Worm (Caenorhabditis elegans) whole organism, L4 larva: ENCODE data around the gene ttc-7.

Experiments used
- F10B5.3 ChIP-seq: sonication (generic microtip); optimal IDR thresholded peaks from 2 replicates; lab custom pipeline; 2016; ENCODE audit warnings: mild to moderate bottlenecking, missing genetic modification characterization, missing compliant biosample characterization
- F37D6.2 ChIP-seq: sonication (generic microtip); optimal IDR thresholded peaks from 2 replicates; lab custom pipeline; 2016; ENCODE audit warnings: mild to moderate bottlenecking, missing genetic modification characterization, missing compliant biosample characterization
- T20F7.1 ChIP-seq: fragments of 200-800 bp; sonication (Bioruptor generic); optimal IDR thresholded peaks from 2 replicates; lab custom pipeline; 2018; ENCODE audit warnings: mild to moderate bottlenecking, missing genetic modification characterization, missing compliant biosample characterization
- Y75B8A.6 ChIP-seq: fragments of 200-800 bp; sonication (Bioruptor generic); IDR thresholded peaks from 2 replicates; pipeline ENCODE4 v1.3.6; 2022; ENCODE audit warnings: missing genetic modification reagents, missing genetic modification characterization, missing compliant biosample characterization
- ZK337.2 ChIP-seq: fragments of 200-800 bp; sonication (Bioruptor generic); IDR thresholded peaks from 2 replicates; pipeline ENCODE4 v1.3.6; 2022; ENCODE audit warnings: missing genetic modification reagents, missing genetic modification characterization, missing compliant biosample characterization
- ama-1 ChIP-seq: fragments of 150-350 bp; optimal IDR thresholded peaks from 2 replicates; lab custom pipeline; 2014; ENCODE audit warnings: inconsistent platforms, mixed read lengths
- ceh-20 ChIP-seq: fragments of 200-800 bp; sonication (Bioruptor generic); IDR thresholded peaks from 2 replicates; pipeline ENCODE4 v1.3.6; 2022; ENCODE audit warnings: missing genetic modification reagents, missing genetic modification characterization, missing compliant biosample characterization
- ceh-32 ChIP-seq: sonication (generic microtip); optimal IDR thresholded peaks from 2 replicates; lab custom pipeline; 2016; ENCODE audit warnings: mild to moderate bottlenecking, missing genetic modification characterization, missing compliant biosample characterization; ENCODE audit not compliant: poor library complexity
- ceh-82 ChIP-seq: sonication (generic microtip); optimal IDR thresholded peaks from 2 replicates; lab custom pipeline; 2017; ENCODE audit warnings: missing biosample characterization, missing genetic modification characterization
- cey-2 ChIP-seq: sonication (generic microtip); optimal IDR thresholded peaks from 3 replicates; lab custom pipeline; 2017; ENCODE audit warnings: missing genetic modification characterization, mild to moderate bottlenecking, missing compliant biosample characterization, antibody characterized with exemption, borderline replicate concordance; ENCODE audit not compliant: insufficient read depth
- ctbp-1 ChIP-seq: fragments of 200-800 bp; sonication (Bioruptor generic); IDR thresholded peaks from 2 replicates; pipeline ENCODE4 v1.3.6; 2022; ENCODE audit warnings: missing genetic modification reagents, missing genetic modification characterization, missing compliant biosample characterization
- daf-16 ChIP-seq, 3 experiments: sonication (generic microtip); optimal IDR thresholded peaks; 2 replicates each; lab custom pipeline; 2016 to 2017; ENCODE audit warnings: missing genetic modification characterization in 3 of 3, missing genetic modification reagents in 3 of 3, mild to moderate bottlenecking in 2 of 3, missing compliant biosample characterization in 2 of 3, missing biosample characterization in 1 of 3, moderate library complexity in 1 of 3
- daf-8 ChIP-seq: fragments of 200-800 bp; sonication (Bioruptor generic); IDR thresholded peaks from 2 replicates; pipeline ENCODE4 v1.3.6; 2022; ENCODE audit warnings: missing genetic modification characterization, missing compliant biosample characterization
- dmd-6 ChIP-seq: fragments of 200-800 bp; sonication (Bioruptor generic); IDR thresholded peaks from 2 replicates; pipeline ENCODE4 v1.3.6; 2022; ENCODE audit warnings: missing genetic modification reagents, missing genetic modification characterization, missing compliant biosample characterization
- dmd-8 ChIP-seq: fragments of 200-800 bp; sonication (Bioruptor generic); IDR thresholded peaks from 2 replicates; pipeline ENCODE4 v1.3.6; 2022; ENCODE audit warnings: missing genetic modification characterization, missing compliant biosample characterization
- dpl-1 ChIP-seq: fragments of 150-350 bp; optimal IDR thresholded peaks from 2 replicates; lab custom pipeline; 2014; ENCODE audit warnings: missing biosample characterization, missing genetic modification reagents, missing genetic modification characterization
- hlh-11 ChIP-seq: fragments of 200-800 bp; sonication (Bioruptor generic); optimal IDR thresholded peaks from 2 replicates; lab custom pipeline; 2018; ENCODE audit warnings: mild to moderate bottlenecking, missing genetic modification characterization, missing compliant biosample characterization
- hlh-30 ChIP-seq: sonication (generic microtip); optimal IDR thresholded peaks from 2 replicates; lab custom pipeline; 2017; ENCODE audit warnings: antibody characterized with exemption, mild to moderate bottlenecking, missing genetic modification characterization, missing compliant biosample characterization; ENCODE audit not compliant: insufficient read depth
- hmg-1.1 ChIP-seq: fragments of 200-800 bp; sonication (Bioruptor generic); IDR thresholded peaks from 2 replicates; pipeline ENCODE4 v1.3.6; 2022; ENCODE audit warnings: missing genetic modification reagents, missing genetic modification characterization, missing compliant biosample characterization
- lin-15B ChIP-seq: fragments of 150-350 bp; sonication (generic microtip); optimal IDR thresholded peaks from 3 replicates; lab custom pipeline; 2014; ENCODE audit warnings: missing biosample characterization, missing genetic modification characterization
- lin-29 ChIP-seq: fragments of 200-800 bp; sonication (Bioruptor generic); IDR thresholded peaks from 2 replicates; pipeline ENCODE4 v1.3.6; 2022; ENCODE audit warnings: missing genetic modification reagents, missing genetic modification characterization, missing compliant biosample characterization
- lin-39 ChIP-seq: fragments of 150-350 bp; optimal IDR thresholded peaks from 2 replicates; lab custom pipeline; 2014; ENCODE audit warnings: missing biosample characterization, missing genetic modification reagents, missing genetic modification characterization
- lsy-2 ChIP-seq, 2 experiments: fragments of 150-350 bp in 1 of 2; sonication (generic microtip) in 1 of 2; optimal IDR thresholded peaks; 2 replicates each; lab custom pipeline; 2014 to 2017; ENCODE audit warnings: missing biosample characterization in 2 of 2, missing genetic modification characterization in 2 of 2
- mep-1 ChIP-seq: fragments of 150-350 bp; sonication (generic microtip); optimal IDR thresholded peaks from 3 replicates; lab custom pipeline; 2014; ENCODE audit warnings: missing biosample characterization, missing genetic modification characterization
- mxl-2 ChIP-seq: fragments of 200-800 bp; sonication (Bioruptor generic); conservative IDR thresholded peaks from 2 replicates; pipeline ENCODE4 v1.3.6; 2022; ENCODE audit warnings: missing genetic modification reagents, missing genetic modification characterization, missing compliant biosample characterization
- mxl-3 ChIP-seq: fragments of 200-800 bp; sonication (Bioruptor generic); optimal IDR thresholded peaks from 2 replicates; lab custom pipeline; 2018; ENCODE audit warnings: mild to moderate bottlenecking, missing genetic modification characterization, missing compliant biosample characterization
- nhr-102 ChIP-seq: sonication (generic microtip); optimal IDR thresholded peaks from 2 replicates; lab custom pipeline; 2016; ENCODE audit warnings: mild to moderate bottlenecking, missing genetic modification characterization, moderate library complexity, missing compliant biosample characterization
- nhr-11 ChIP-seq: fragments of 150-350 bp; optimal IDR thresholded peaks from 2 replicates; lab custom pipeline; 2014; ENCODE audit warnings: missing biosample characterization, missing genetic modification characterization
- nhr-25 ChIP-seq: sonication (generic microtip); optimal IDR thresholded peaks from 2 replicates; lab custom pipeline; 2017; ENCODE audit warnings: missing genetic modification characterization, mild to moderate bottlenecking, missing compliant biosample characterization, antibody characterized with exemption, moderate library complexity, borderline replicate concordance; ENCODE audit not compliant: insufficient read depth
- nhr-41 ChIP-seq: fragments of 200-800 bp; sonication (Bioruptor generic); IDR thresholded peaks from 2 replicates; pipeline ENCODE4 v1.3.6; 2022; ENCODE audit warnings: missing genetic modification reagents, missing genetic modification characterization, missing compliant biosample characterization
- nhr-42 ChIP-seq: fragments of 200-800 bp; sonication (Bioruptor generic); IDR thresholded peaks from 2 replicates; pipeline ENCODE4 v1.3.6; 2022; ENCODE audit warnings: missing genetic modification characterization, missing compliant biosample characterization
- nhr-77 ChIP-seq: fragments of 150-350 bp; optimal IDR thresholded peaks from 2 replicates; lab custom pipeline; 2014; ENCODE audit warnings: missing biosample characterization, missing genetic modification characterization
- pqm-1 ChIP-seq: sonication (generic microtip); optimal IDR thresholded peaks from 2 replicates; lab custom pipeline; 2017; ENCODE audit warnings: missing biosample characterization, missing genetic modification characterization
- set-16 ChIP-seq: fragments of 200-800 bp; sonication (Bioruptor generic); IDR thresholded peaks from 2 replicates; pipeline ENCODE4 v1.3.6; 2022; ENCODE audit warnings: missing genetic modification reagents, missing genetic modification characterization, missing compliant biosample characterization
- snpc-1.2 ChIP-seq: fragments of 200-800 bp; sonication (Bioruptor generic); IDR thresholded peaks from 2 replicates; pipeline ENCODE4 v1.3.6; 2022; ENCODE audit warnings: missing genetic modification reagents, missing genetic modification characterization, missing compliant biosample characterization
- snpc-4 ChIP-seq: fragments of 150-350 bp; optimal IDR thresholded peaks from 2 replicates; lab custom pipeline; 2014; ENCODE audit warnings: missing biosample characterization, missing genetic modification characterization
- spr-1 ChIP-seq: sonication (generic microtip); optimal IDR thresholded peaks from 2 replicates; lab custom pipeline; 2016; ENCODE audit warnings: mild to moderate bottlenecking, missing genetic modification characterization, missing compliant biosample characterization
- unc-62 ChIP-seq, 3 experiments: fragments of 150-350 bp in 1 of 3; sonication (generic microtip); optimal IDR thresholded peaks in 2 of 3; peaks in 1 of 3; 1 replicate in 1 of 3; 2 replicates in 2 of 3; lab custom pipeline; 2014 to 2017; ENCODE audit warnings: missing biosample characterization in 3 of 3, missing genetic modification characterization in 3 of 3, missing genetic modification reagents in 3 of 3, missing genotype in 1 of 3
- zag-1 ChIP-seq: fragments of 150-350 bp; optimal IDR thresholded peaks from 2 replicates; lab custom pipeline; 2014; ENCODE audit warnings: missing biosample characterization, missing genetic modification characterization
- zfp-2 ChIP-seq: sonication (generic microtip); optimal IDR thresholded peaks from 2 replicates; lab custom pipeline; 2016; ENCODE audit warnings: mild to moderate bottlenecking, missing genetic modification characterization, missing compliant biosample characterization
- zip-2 ChIP-seq: fragments of 150-350 bp; optimal IDR thresholded peaks from 2 replicates; lab custom pipeline; 2014; ENCODE audit warnings: missing biosample characterization, missing genetic modification characterization

ttc-7 gene

ce11 chrIII:1921136-1921680 lies 61.0 kb downstream of the ttc-7 start (continued):
- TF ChIP-seq mxl-2 (GFP tag; lab: Robert Waterston, UW) (0 out of 2 replicates have a peak, but pooled peaks have one; percentile 35), ceh-82 (no peak), snpc-1.2 (GFP tag; lab: Robert Waterston, UW) (no peak), ceh-32 (peak; percentile 79), mep-1 (tag; lab: Kevin White, UChicago) (peak; percentile 88), cey-2 (tag; lab: Kevin White, UChicago) (no peak), T20F7.1 (GFP tag; lab: Kevin White, UChicago) (peak; percentile 56), daf-8 (GFP tag; lab: Robert Waterston, UW) (no peak), unc-62 (GFP tag; optimal IDR thresholded peaks at IDR 0.05 in 1 of 2; lab: Kevin White, UChicago) (peak in 1 of 2 experiments; percentile 100), unc-62 (tag; optimal IDR thresholded peaks at IDR 0.05; lab: Kevin White, UChicago) (no peak), ama-1 (lab: Kevin White, UChicago) (peak; percentile 38)
- TF ChIP-seq, all 104 proteins: peak for 65

- TF ChIP-seq ceh-20 (GFP tag; lab: Robert Waterston, UW) = no peak
- TF ChIP-seq unc-62 (GFP tag; optimal IDR thresholded peaks at IDR 0.05 in 1 of 2; lab: Kevin White, UChicago) = peak in 1 of 2 experiments; percentile 93
- TF ChIP-seq unc-62 (tag; optimal IDR thresholded peaks at IDR 0.05; lab: Kevin White, UChicago) = no peak
These were observed 61.9 kb downstream of the ttc-7 start for ce11 chrIII:1922081-1922480.

- peak; percentile 1 for TF ChIP-seq nhr-11
- no peak for TF ChIP-seq nhr-41 (GFP tag; lab: Robert Waterston, UW)
- no peak for TF ChIP-seq nhr-102 (tag; lab: Kevin White, UChicago)
- TF ChIP-seq lin-15B (tag; lab: Kevin White, UChicago) = no peak
These were observed 62.3 kb downstream of the ttc-7 start for ce11 chrIII:1922516-1922915.

ce11 chrIII:1923419-1924318 lies 63.4 kb downstream of the ttc-7 start:
- peak; percentile 38 for TF ChIP-seq zag-1 (tag; lab: Kevin White, UChicago)
- TF ChIP-seq ctbp-1 (GFP tag; lab: Robert Waterston, UW) = peak; percentile 94
- TF ChIP-seq spr-1 (tag; lab: Kevin White, UChicago) = peak; percentile 28
- peak; percentile 64 to 83 for TF ChIP-seq lsy-2 (tag; optimal IDR thresholded peaks at IDR 0.05; lab: Kevin White, UChicago)
- no peak for TF ChIP-seq snpc-4 (tag; lab: Kevin White, UChicago)
- TF ChIP-seq nhr-25 (tag; lab: Kevin White, UChicago) = peak; percentile 88
- TF ChIP-seq lin-39 = no peak
- TF ChIP-seq hlh-30 (tag; lab: Kevin White, UChicago) = peak; percentile 95
- TF ChIP-seq dpl-1 = peak; percentile 56
- TF ChIP-seq pqm-1 (tag; lab: Kevin White, UChicago) = no peak
- TF ChIP-seq F37D6.2 (tag; lab: Kevin White, UChicago) = peak; percentile 85
- TF ChIP-seq nhr-42 (GFP tag; lab: Robert Waterston, UW) = 0 out of 2 replicates have a peak, but pooled peaks have one; percentile 49
- TF ChIP-seq set-16 (GFP tag; lab: Robert Waterston, UW) = peak; percentile 100
- TF ChIP-seq Y75B8A.6 = no peak
- peak; percentile 99 for TF ChIP-seq hlh-11 (tag; lab: Kevin White, UChicago)
- peak; percentile 86 for TF ChIP-seq lin-29 (GFP tag; lab: Robert Waterston, UW)
- TF ChIP-seq dmd-6 (GFP tag; lab: Robert Waterston, UW) = peak; percentile 98
- no peak for TF ChIP-seq dmd-8 (GFP tag; lab: Robert Waterston, UW)
- TF ChIP-seq nhr-77 = no peak
- TF ChIP-seq zfp-2 = peak; percentile 4
- TF ChIP-seq daf-16 (GFP tag; optimal IDR thresholded peaks at IDR 0.05; lab: Kevin White, UChicago) = peak in 1 of 2 experiments; percentile 50
- TF ChIP-seq daf-16 (tag; optimal IDR thresholded peaks at IDR 0.05; lab: Kevin White, UChicago) = no peak
- TF ChIP-seq mxl-3 = peak; percentile 95
- no peak for TF ChIP-seq zip-2 (tag; lab: Kevin White, UChicago)
- TF ChIP-seq F10B5.3 (tag; lab: Kevin White, UChicago) = no peak
- no peak for TF ChIP-seq nhr-41 (GFP tag; lab: Robert Waterston, UW)
- TF ChIP-seq hmg-1.1 (GFP tag; lab: Robert Waterston, UW) = peak; percentile 88
- TF ChIP-seq ZK337.2 = no peak
